Worm (Caenorhabditis elegans) whole organism, L4 larva: ENCODE results near the gene nhr-213.

Source experiments
- egl-43 ChIP-seq: fragments of 200-800 bp; sonication (Bioruptor generic); IDR thresholded peaks from 2 replicates; pipeline ENCODE4 v1.3.6; 2022; ENCODE audit warnings: missing genetic modification reagents, missing genetic modification characterization, missing compliant biosample characterization
- lin-15B ChIP-seq: fragments of 150-350 bp; sonication (generic microtip); optimal IDR thresholded peaks from 3 replicates; lab custom pipeline; 2014; ENCODE audit warnings: missing biosample characterization, missing genetic modification characterization
- skn-1 ChIP-seq: fragments of 150-350 bp; optimal IDR thresholded peaks from 2 replicates; lab custom pipeline; 2014; ENCODE audit warnings: missing biosample characterization, missing genetic modification characterization
- snpc-4 ChIP-seq: fragments of 150-350 bp; optimal IDR thresholded peaks from 2 replicates; lab custom pipeline; 2014; ENCODE audit warnings: missing biosample characterization, missing genetic modification characterization

DNA sequence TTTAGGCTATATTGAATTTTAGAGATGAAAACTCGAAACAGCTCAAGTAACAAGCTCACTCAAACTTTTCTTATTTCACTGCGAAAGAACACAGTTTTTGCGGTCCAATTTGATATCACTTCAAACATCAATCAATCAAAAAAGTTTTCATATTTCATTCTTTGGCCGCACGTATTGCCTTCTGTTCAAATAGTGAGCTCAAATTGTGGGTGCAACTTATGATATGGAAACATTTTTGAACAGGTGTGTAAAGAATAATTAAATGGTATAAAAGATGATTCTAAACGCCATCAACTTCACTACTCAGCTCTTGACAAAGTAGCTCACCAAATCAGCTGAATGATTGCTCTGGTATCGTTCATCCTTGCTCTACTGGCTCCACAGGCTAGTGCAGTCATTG is 3.1 kb upstream of the nhr-213 start, which contains the start of gene T06C12.14:
- TF ChIP-seq lin-15B (no peak), skn-1 (no peak), snpc-4 (tag; lab: Kevin White, UChicago) (no peak), egl-43 (no peak)
